Fruit fly (Drosophila melanogaster): ENCODE data around the gene DIP-epsilon.

DIP-epsilon gene

dm6 chr2L:6356134-6356533 is 55.0 kb downstream of the DIP-epsilon start:
- TF ChIP-seq rgr (GFP tag; optimal IDR thresholded peaks at IDR 0.05) = no peak
- no peak for TF ChIP-seq Abd-B (GFP tag; optimal IDR thresholded peaks at IDR 0.05)
- TF ChIP-seq dsf (GFP tag; optimal IDR thresholded peaks at IDR 0.05; ENCODE audit: borderline replicate concordance) = no peak
- no peak for TF ChIP-seq Myc (optimal IDR thresholded peaks at IDR 0.05)
- no peak for TF ChIP-seq tai (GFP tag; optimal IDR thresholded peaks at IDR 0.05)
- no peak for TF ChIP-seq N (GFP tag; optimal IDR thresholded peaks at IDR 0.05)
- TF ChIP-seq Jra (GFP tag; optimal IDR thresholded peaks at IDR 0.05) = no peak
- no peak for TF ChIP-seq brk (GFP tag; optimal IDR thresholded peaks at IDR 0.05)
- TF ChIP-seq CG32264 (GFP tag; optimal IDR thresholded peaks at IDR 0.05) = no peak
- TF ChIP-seq Mio (GFP tag; optimal IDR thresholded peaks at IDR 0.05) = no peak
- no peak for TF ChIP-seq Dfd (GFP tag; optimal IDR thresholded peaks at IDR 0.05)
- no peak for TF ChIP-seq Hr78 (GFP tag; optimal IDR thresholded peaks at IDR 0.05)
- no peak for TF ChIP-seq psq (GFP tag; optimal IDR thresholded peaks at IDR 0.05)
- no peak for TF ChIP-seq sv (GFP tag; optimal IDR thresholded peaks at IDR 0.05)
- no peak for TF ChIP-seq usp (GFP tag; optimal IDR thresholded peaks at IDR 0.05)
- TF ChIP-seq Dif (GFP tag; optimal IDR thresholded peaks at IDR 0.05; ENCODE audit: partially characterized antibody) = no peak
- no peak for TF ChIP-seq Sp1 (GFP tag; optimal IDR thresholded peaks at IDR 0.05)
- no peak for TF ChIP-seq GATAd (GFP tag; optimal IDR thresholded peaks at IDR 0.05)

dm6 chr2L:6354656-6355055 is 56.5 kb downstream of the DIP-epsilon start, which contains the start of gene ppk14:
ppk14 (plus strand) TSS chr2L:6354956.
- TF ChIP-seq Abd-B (GFP tag; optimal IDR thresholded peaks at IDR 0.05) = no peak
- no peak for TF ChIP-seq dsf (GFP tag; optimal IDR thresholded peaks at IDR 0.05; ENCODE audit: borderline replicate concordance)
- no peak for TF ChIP-seq foxo (GFP tag; optimal IDR thresholded peaks at IDR 0.05)
- no peak for TF ChIP-seq N (GFP tag; optimal IDR thresholded peaks at IDR 0.05)
- no peak for TF ChIP-seq Rel (GFP tag; optimal IDR thresholded peaks at IDR 0.05)
- no peak for TF ChIP-seq Rel (tag; optimal IDR thresholded peaks at IDR 0.05)
- no peak for TF ChIP-seq Sp1 (GFP tag; optimal IDR thresholded peaks at IDR 0.05)
- no peak for TF ChIP-seq CG9705 (GFP tag; optimal IDR thresholded peaks at IDR 0.05)
- TF ChIP-seq br (GFP tag; optimal IDR thresholded peaks at IDR 0.05) = no peak
- TF ChIP-seq pan (optimal IDR thresholded peaks at IDR 0.05) = no peak
- no peak for TF ChIP-seq tai (GFP tag; optimal IDR thresholded peaks at IDR 0.05)
- no peak for TF ChIP-seq fru (GFP tag; optimal IDR thresholded peaks at IDR 0.05)
- TF ChIP-seq CrebA (GFP tag; optimal IDR thresholded peaks at IDR 0.05; ENCODE audit: borderline replicate concordance) = no peak
- no peak for TF ChIP-seq CG32264 (GFP tag; optimal IDR thresholded peaks at IDR 0.05)
- TF ChIP-seq Dif (GFP tag; optimal IDR thresholded peaks at IDR 0.05; ENCODE audit: partially characterized antibody) = no peak

dm6 chr2L:6354231-6354630 is 56.9 kb downstream of the DIP-epsilon start, which contains the start of gene ppk7:
ppk7 (minus strand) TSS chr2L:6354331.
- no peak for TF ChIP-seq sage (GFP tag; optimal IDR thresholded peaks at IDR 0.05)
- TF ChIP-seq fru (GFP tag; optimal IDR thresholded peaks at IDR 0.05) = no peak
- TF ChIP-seq GATAd (GFP tag; optimal IDR thresholded peaks at IDR 0.05) = no peak
- no peak for TF ChIP-seq Hr83 (GFP tag; optimal IDR thresholded peaks at IDR 0.05; ENCODE audit: poor library complexity, severe bottlenecking)
- no peak for TF ChIP-seq Abd-B (GFP tag; optimal IDR thresholded peaks at IDR 0.05)
- TF ChIP-seq CrebA (GFP tag; optimal IDR thresholded peaks at IDR 0.05; ENCODE audit: borderline replicate concordance) = no peak
- no peak for TF ChIP-seq br (GFP tag; optimal IDR thresholded peaks at IDR 0.05)
- TF ChIP-seq dl (GFP tag; optimal IDR thresholded peaks at IDR 0.05; ENCODE audit: insufficient read depth in 1 of 2, partially characterized antibody in 2 of 2) = no peak
- no peak for TF ChIP-seq h (GFP tag; optimal IDR thresholded peaks at IDR 0.05)
- no peak for TF ChIP-seq lola (GFP tag; optimal IDR thresholded peaks at IDR 0.05)
- TF ChIP-seq dsf (GFP tag; optimal IDR thresholded peaks at IDR 0.05; ENCODE audit: borderline replicate concordance) = no peak
- no peak for TF ChIP-seq Sp1 (GFP tag; optimal IDR thresholded peaks at IDR 0.05)

dm6 chr2L:6351809-6352182 is 59.3 kb downstream of the DIP-epsilon start:
- TF ChIP-seq Myc (optimal IDR thresholded peaks at IDR 0.05) (no peak), Abd-B (GFP tag; optimal IDR thresholded peaks at IDR 0.05) (no peak), Hr78 (GFP tag; optimal IDR thresholded peaks at IDR 0.05) (no peak), N (GFP tag; optimal IDR thresholded peaks at IDR 0.05) (no peak), Hr83 (GFP tag; optimal IDR thresholded peaks at IDR 0.05; ENCODE audit: poor library complexity, severe bottlenecking) (no peak), sage (GFP tag; optimal IDR thresholded peaks at IDR 0.05) (no peak), fru (GFP tag; optimal IDR thresholded peaks at IDR 0.05) (peak; percentile 43), lola (GFP tag; optimal IDR thresholded peaks at IDR 0.05) (no peak), psq (GFP tag; optimal IDR thresholded peaks at IDR 0.05) (peak; percentile 5), sv (GFP tag; optimal IDR thresholded peaks at IDR 0.05) (peak; percentile 53), Mio (GFP tag; optimal IDR thresholded peaks at IDR 0.05) (no peak), br (GFP tag; optimal IDR thresholded peaks at IDR 0.05) (peak; percentile 14), ey (GFP tag; optimal IDR thresholded peaks at IDR 0.05) (peak; percentile 36), dl (GFP tag; optimal IDR thresholded peaks at IDR 0.05; ENCODE audit: insufficient read depth in 1 of 2, partially characterized antibody in 2 of 2) (no peak), CG9705 (GFP tag; optimal IDR thresholded peaks at IDR 0.05) (no peak), GATAd (GFP tag; optimal IDR thresholded peaks at IDR 0.05) (no peak), dmrt93B (GFP tag; optimal IDR thresholded peaks at IDR 0.05) (no peak), Dif (GFP tag; optimal IDR thresholded peaks at IDR 0.05; ENCODE audit: partially characterized antibody) (no peak), rgr (GFP tag; optimal IDR thresholded peaks at IDR 0.05) (peak; percentile 45), CrebA (GFP tag; optimal IDR thresholded peaks at IDR 0.05; ENCODE audit: borderline replicate concordance) (no peak), foxo (GFP tag; optimal IDR thresholded peaks at IDR 0.05) (peak in 1 of 2 experiments; percentile 71), pan (optimal IDR thresholded peaks at IDR 0.05) (no peak), woc (GFP tag; optimal IDR thresholded peaks at IDR 0.05) (no peak), HLH106 (tag; optimal IDR thresholded peaks at IDR 0.05) (peak; percentile 29), OdsH (GFP tag; optimal IDR thresholded peaks at IDR 0.05) (peak; percentile 18), CG32264 (GFP tag; optimal IDR thresholded peaks at IDR 0.05) (no peak), Sp1 (GFP tag; optimal IDR thresholded peaks at IDR 0.05) (no peak), dsf (GFP tag; optimal IDR thresholded peaks at IDR 0.05; ENCODE audit: borderline replicate concordance) (no peak), h (GFP tag; optimal IDR thresholded peaks at IDR 0.05) (peak; percentile 66)
